Worm (Caenorhabditis elegans) whole organism, L1 larva: ENCODE data around the gene mlh-1.

Experiments used
- C04F5.9 ChIP-seq: sonication (generic microtip); optimal IDR thresholded peaks from 2 replicates; lab custom pipeline; 2016; ENCODE audit warnings: missing genetic modification characterization, missing compliant biosample characterization
- C16A3.4 ChIP-seq: fragments of 150-350 bp; optimal IDR thresholded peaks from 2 replicates; lab custom pipeline; 2014; ENCODE audit warnings: missing biosample characterization, missing genetic modification characterization
- C34B4.2 ChIP-seq: sonication (generic microtip); optimal IDR thresholded peaks from 2 replicates; lab custom pipeline; 2017; ENCODE audit warnings: mild to moderate bottlenecking, missing genetic modification characterization, missing compliant biosample characterization
- Y116A8C.19 ChIP-seq: sonication (generic microtip); optimal IDR thresholded peaks from 2 replicates; lab custom pipeline; 2016; ENCODE audit warnings: missing compliant biosample characterization, missing genetic modification characterization, borderline replicate concordance
- aha-1 ChIP-seq: fragments of 150-350 bp; optimal IDR thresholded peaks from 2 replicates; lab custom pipeline; 2014; ENCODE audit warnings: missing biosample characterization, missing genetic modification characterization
- alr-1 ChIP-seq: fragments of 200-800 bp; sonication (Bioruptor generic); optimal IDR thresholded peaks from 2 replicates; lab custom pipeline; 2018; ENCODE audit warnings: borderline replicate concordance, mild to moderate bottlenecking, missing genetic modification characterization, missing compliant biosample characterization
- blmp-1 ChIP-seq: fragments of 150-350 bp; optimal IDR thresholded peaks from 2 replicates; lab custom pipeline; 2014; ENCODE audit warnings: missing biosample characterization, missing genetic modification characterization
- ceh-8 ChIP-seq: fragments of 200-800 bp; sonication (Bioruptor generic); optimal IDR thresholded peaks from 2 replicates; lab custom pipeline; 2018; ENCODE audit warnings: mild to moderate bottlenecking, missing genetic modification characterization, moderate library complexity, missing compliant biosample characterization
- ceh-82 ChIP-seq, 3 experiments: fragments of 150-350 bp in 1 of 3; sonication (generic microtip) in 2 of 3; optimal IDR thresholded peaks; 2 replicates each; lab custom pipeline; 2014 to 2017; ENCODE audit warnings: missing biosample characterization in 3 of 3, missing genetic modification characterization in 3 of 3
- ceh-88 ChIP-seq: fragments of 200-800 bp; sonication (Bioruptor generic); IDR thresholded peaks from 2 replicates; pipeline ENCODE4 v1.3.6; 2022; ENCODE audit warnings: missing genetic modification characterization, missing compliant biosample characterization
- ceh-90 ChIP-seq: sonication (generic microtip); optimal IDR thresholded peaks from 2 replicates; lab custom pipeline; 2016; ENCODE audit warnings: missing genetic modification characterization, missing compliant biosample characterization
- ces-1 ChIP-seq: fragments of 150-350 bp; optimal IDR thresholded peaks from 2 replicates; lab custom pipeline; 2014; ENCODE audit warnings: missing biosample characterization, missing genetic modification reagents, missing genetic modification characterization
- dpl-1 ChIP-seq, 3 experiments: fragments of 150-350 bp in 2 of 3; sonication (generic microtip) in 1 of 3; optimal IDR thresholded peaks; 2 replicates each; lab custom pipeline; 2014 to 2017; ENCODE audit warnings: missing biosample characterization in 3 of 3, missing genetic modification characterization in 3 of 3, missing genetic modification reagents in 3 of 3
- dsc-1 ChIP-seq: sonication (generic microtip); optimal IDR thresholded peaks from 2 replicates; lab custom pipeline; 2016; ENCODE audit warnings: mild to moderate bottlenecking, missing genetic modification characterization, missing compliant biosample characterization
- efl-1 ChIP-seq, 4 experiments: fragments of 150-350 bp; optimal IDR thresholded peaks in 3 of 4; peaks in 1 of 4; 1 replicate in 1 of 4; 2 replicates in 3 of 4; lab custom pipeline; 2014; ENCODE audit warnings: missing biosample characterization in 2 of 4, missing genetic modification characterization in 2 of 4, missing genetic modification reagents in 2 of 4
- efl-3 ChIP-seq: fragments of 200-800 bp; sonication (Bioruptor generic); optimal IDR thresholded peaks from 2 replicates; lab custom pipeline; 2018; ENCODE audit warnings: mild to moderate bottlenecking, missing genetic modification characterization, missing compliant biosample characterization
- egl-13 ChIP-seq: sonication (generic microtip); optimal IDR thresholded peaks from 2 replicates; lab custom pipeline; 2016; ENCODE audit warnings: missing genotype, missing genetic modification reagents, missing genetic modification characterization, missing compliant biosample characterization
- egl-27 ChIP-seq, 2 experiments: fragments of 150-350 bp in 1 of 2; sonication (generic microtip); optimal IDR thresholded peaks; 3 replicates each; lab custom pipeline; 2017 to 2018; ENCODE audit warnings: missing biosample characterization in 2 of 2, missing genetic modification characterization in 2 of 2, missing genetic modification reagents in 2 of 2
- elt-3 ChIP-seq, 6 experiments: fragments of 150-350 bp in 1 of 6; sonication (generic microtip); optimal IDR thresholded peaks; 2 replicates each; lab custom pipeline; 2017 to 2018; ENCODE audit warnings: missing biosample characterization in 6 of 6, missing genetic modification characterization in 6 of 6, inconsistent platforms in 1 of 6
- ets-5 ChIP-seq: fragments of 200-800 bp; sonication (Bioruptor generic); IDR thresholded peaks from 2 replicates; pipeline ENCODE4 v1.3.6; 2022; ENCODE audit warnings: missing genetic modification characterization, missing compliant biosample characterization
- grh-1 ChIP-seq: fragments of 200-800 bp; sonication (Bioruptor generic); IDR thresholded peaks from 2 replicates; pipeline ENCODE4 v1.3.6; 2022; ENCODE audit warnings: missing genetic modification reagents, missing genetic modification characterization, missing compliant biosample characterization
- hlh-4 ChIP-seq: sonication (generic microtip); optimal IDR thresholded peaks from 2 replicates; lab custom pipeline; 2016; ENCODE audit warnings: mild to moderate bottlenecking, missing genetic modification characterization, missing compliant biosample characterization
- isw-1 ChIP-seq: fragments of 200-800 bp; sonication (Bioruptor generic); IDR thresholded peaks from 2 replicates; pipeline ENCODE4 v1.3.6; 2022; ENCODE audit warnings: missing genetic modification characterization, missing compliant biosample characterization
- lin-13 ChIP-seq: fragments of 150-350 bp; optimal IDR thresholded peaks from 2 replicates; lab custom pipeline; 2014; ENCODE audit warnings: missing biosample characterization, missing genetic modification reagents, missing genetic modification characterization
- lin-14 ChIP-seq: fragments of 200-800 bp; sonication (Bioruptor generic); optimal IDR thresholded peaks from 2 replicates; lab custom pipeline; 2018; ENCODE audit warnings: mild to moderate bottlenecking, missing genetic modification characterization, moderate library complexity, missing compliant biosample characterization
- lin-15B ChIP-seq: fragments of 150-350 bp; sonication (generic microtip); optimal IDR thresholded peaks from 3 replicates; lab custom pipeline; 2014; ENCODE audit warnings: missing biosample characterization, missing genetic modification characterization
- lir-3 ChIP-seq: sonication (generic microtip); optimal IDR thresholded peaks from 2 replicates; lab custom pipeline; 2016; ENCODE audit warnings: mild to moderate bottlenecking, missing genetic modification characterization, moderate library complexity, missing compliant biosample characterization; ENCODE audit not compliant: poor library complexity
- mab-9 ChIP-seq: fragments of 200-800 bp; sonication (Bioruptor generic); IDR thresholded peaks from 2 replicates; pipeline ENCODE4 v1.3.6; 2022; ENCODE audit warnings: missing genetic modification reagents, missing genetic modification characterization, missing compliant biosample characterization
- mef-2 ChIP-seq: fragments of 150-350 bp; optimal IDR thresholded peaks from 2 replicates; lab custom pipeline; 2014; ENCODE audit warnings: missing biosample characterization, missing genetic modification characterization
- mep-1 ChIP-seq: fragments of 150-350 bp; optimal IDR thresholded peaks from 2 replicates; lab custom pipeline; 2014; ENCODE audit warnings: missing biosample characterization, missing genetic modification characterization
- nhr-11 ChIP-seq: fragments of 150-350 bp; optimal IDR thresholded peaks from 2 replicates; lab custom pipeline; 2014; ENCODE audit warnings: missing biosample characterization, missing genetic modification characterization
- nhr-12 ChIP-seq: sonication (generic microtip); optimal IDR thresholded peaks from 2 replicates; lab custom pipeline; 2017; ENCODE audit warnings: missing biosample characterization, missing genetic modification characterization
- nhr-28 ChIP-seq: fragments of 150-350 bp; optimal IDR thresholded peaks from 2 replicates; lab custom pipeline; 2014; ENCODE audit warnings: missing biosample characterization, missing genetic modification characterization
- nhr-76 ChIP-seq: sonication (generic microtip); optimal IDR thresholded peaks from 2 replicates; lab custom pipeline; 2017; ENCODE audit warnings: missing biosample characterization, missing genetic modification characterization
- nhr-84 ChIP-seq: sonication (generic microtip); optimal IDR thresholded peaks from 2 replicates; lab custom pipeline; 2017; ENCODE audit warnings: missing biosample characterization, missing genetic modification characterization
- nhr-85 ChIP-seq: sonication (generic microtip); peaks from one replicate; lab custom pipeline; 2016; ENCODE audit warnings: missing genetic modification characterization, inconsistent platforms, missing compliant biosample characterization
- snpc-4 ChIP-seq: fragments of 150-350 bp; optimal IDR thresholded peaks from 2 replicates; lab custom pipeline; 2014; ENCODE audit warnings: missing biosample characterization, missing genetic modification characterization
- snu-23 ChIP-seq: sonication (generic microtip); optimal IDR thresholded peaks from 2 replicates; lab custom pipeline; 2016; ENCODE audit warnings: missing genetic modification characterization, missing compliant biosample characterization
- sptf-1 ChIP-seq: fragments of 150-350 bp; optimal IDR thresholded peaks from 2 replicates; lab custom pipeline; 2014; ENCODE audit warnings: missing biosample characterization, missing genetic modification characterization
- sup-37 ChIP-seq: fragments of 200-800 bp; sonication (Bioruptor generic); optimal IDR thresholded peaks from 2 replicates; lab custom pipeline; 2018; ENCODE audit warnings: mild to moderate bottlenecking, missing genetic modification characterization, missing compliant biosample characterization
- tbx-2 ChIP-seq: sonication (generic microtip); optimal IDR thresholded peaks from 2 replicates; lab custom pipeline; 2016; ENCODE audit warnings: missing genetic modification characterization, missing compliant biosample characterization
- unc-130 ChIP-seq: fragments of 150-350 bp; optimal IDR thresholded peaks from 2 replicates; lab custom pipeline; 2017; ENCODE audit warnings: missing biosample characterization, missing genetic modification characterization, inconsistent platforms
- vab-15 ChIP-seq: sonication (generic microtip); optimal IDR thresholded peaks from 2 replicates; lab custom pipeline; 2017; ENCODE audit warnings: missing genotype, mild to moderate bottlenecking, missing genetic modification characterization, missing compliant biosample characterization
- xbp-1 ChIP-seq: sonication (generic microtip); optimal IDR thresholded peaks from 2 replicates; lab custom pipeline; 2016; ENCODE audit warnings: missing genetic modification characterization, missing compliant biosample characterization
- zip-4 ChIP-seq: fragments of 200-800 bp; sonication (Bioruptor generic); optimal IDR thresholded peaks from 2 replicates; lab custom pipeline; 2018; ENCODE audit warnings: mild to moderate bottlenecking, missing genetic modification characterization, moderate library complexity, missing compliant biosample characterization
- ztf-4 ChIP-seq: fragments of 150-350 bp; optimal IDR thresholded peaks from 2 replicates; lab custom pipeline; 2014; ENCODE audit warnings: missing biosample characterization, missing genetic modification characterization

The mlh-1 gene

ce11 chrIII:13542458-13542857, 28.1 kb upstream of the mlh-1 start (continued):
- TF ChIP-seq nhr-76 (tag; lab: Kevin White, UChicago) (no peak), dsc-1 (tag; lab: Kevin White, UChicago) (no peak), C34B4.2 (tag; lab: Kevin White, UChicago) (no peak), mef-2 (tag; lab: Kevin White, UChicago) (no peak), unc-130 (tag; lab: Kevin White, UChicago) (no peak), grh-1 (GFP tag; lab: Robert Waterston, UW) (no peak), ceh-90 (tag; lab: Kevin White, UChicago) (no peak), ets-5 (GFP tag; lab: Robert Waterston, UW) (no peak), egl-27 (tag; optimal IDR thresholded peaks at IDR 0.05; lab: Kevin White, UChicago) (no peak), egl-13 (no peak), hlh-4 (no peak), nhr-28 (no peak), xbp-1 (tag; lab: Kevin White, UChicago) (no peak), snu-23 (no peak), lir-3 (no peak), ztf-4 (tag; lab: Kevin White, UChicago) (no peak), ceh-8 (GFP tag; lab: Kevin White, UChicago) (no peak), elt-3 (tag; optimal IDR thresholded peaks at IDR 0.05; lab: Kevin White, UChicago) (peak; percentile 0 to 88 (median 52)), ceh-82 (tag; optimal IDR thresholded peaks at IDR 0.05; lab: Kevin White, UChicago) (no peak), dpl-1 (GFP tag; optimal IDR thresholded peaks at IDR 0.05; lab: Kevin White, UChicago) (peak in 1 of 3 experiments; percentile 14), ceh-88 (GFP tag; lab: Robert Waterston, UW) (no peak), mep-1 (no peak), zip-4 (no peak)
- TF ChIP-seq, all 84 proteins: peak for 10

ce11 chrIII:13540791-13541190, 26.4 kb upstream of the mlh-1 start:
- TF ChIP-seq alr-1 (tag; lab: Kevin White, UChicago), result no peak
- no peak for TF ChIP-seq vab-15
- TF ChIP-seq ces-1 (GFP tag; lab: Kevin White, UChicago), result no peak
- TF ChIP-seq nhr-12 (tag; lab: Kevin White, UChicago), result no peak
- TF ChIP-seq, all 84 proteins: peak for 0

- no peak for TF ChIP-seq C34B4.2 (tag; lab: Kevin White, UChicago)
- no peak for TF ChIP-seq ceh-82 (tag; optimal IDR thresholded peaks at IDR 0.05; lab: Kevin White, UChicago)
- TF ChIP-seq efl-1 (optimal IDR thresholded peaks at IDR 0.05; lab: Kevin White, UChicago), result no peak
- peak in 1 of 2 experiments; percentile 39 for TF ChIP-seq efl-1 (GFP tag; optimal IDR thresholded peaks at IDR 0.05 in 1 of 2; lab: Kevin White, UChicago)
These were observed 21.5 kb upstream of the mlh-1 start for ce11 chrIII:13535735-13536390.

- TF ChIP-seq unc-130 (tag; lab: Kevin White, UChicago) (no peak), mab-9 (GFP tag; lab: Robert Waterston, UW) (no peak), aha-1 (tag; lab: Kevin White, UChicago) (no peak), lin-15B (tag; lab: Kevin White, UChicago) (no peak), tbx-2 (no peak), xbp-1 (tag; lab: Kevin White, UChicago) (no peak), nhr-11 (tag; lab: Kevin White, UChicago) (no peak), dsc-1 (tag; lab: Kevin White, UChicago) (no peak), C04F5.9 (tag; lab: Kevin White, UChicago) (no peak), Y116A8C.19 (tag; lab: Kevin White, UChicago) (no peak), nhr-85 (peak; percentile 82), hlh-4 (no peak), blmp-1 (tag; lab: Kevin White, UChicago) (peak; percentile 49), sup-37 (GFP tag; lab: Kevin White, UChicago) (no peak), ces-1 (GFP tag; lab: Kevin White, UChicago) (no peak), lin-13 (no peak), nhr-84 (tag; lab: Kevin White, UChicago) (no peak), lin-14 (peak; percentile 67), C16A3.4 (tag; lab: Kevin White, UChicago) (no peak), zip-4 (no peak), isw-1 (no peak), efl-1 (optimal IDR thresholded peaks at IDR 0.05; lab: Kevin White, UChicago) (peak; percentile 12 to 34), efl-1 (GFP tag; optimal IDR thresholded peaks at IDR 0.05 in 1 of 2; lab: Kevin White, UChicago) (no peak), efl-3 (no peak), sptf-1 (tag; lab: Kevin White, UChicago) (no peak), snpc-4 (no peak)
These were observed 20.3 kb upstream of the mlh-1 start for ce11 chrIII:13534704-13535103.
